Worm (Caenorhabditis elegans): Measurements from ENCODE around the gene pqn-53.

ce11 chrV:12080274-12080673 lies 15.1 kb upstream of the pqn-53 start, which contains the start of gene R07B7.9:
- TF ChIP-seq tbx-8 (GFP tag; optimal IDR thresholded peaks at IDR 0.05) (no peak), unc-39 (tag; optimal IDR thresholded peaks at IDR 0.05) (no peak), nhr-237 (tag; optimal IDR thresholded peaks at IDR 0.05) (no peak), nhr-28 (tag; optimal IDR thresholded peaks at IDR 0.05) (no peak), elt-3 (tag; optimal IDR thresholded peaks at IDR 0.05) (no peak), sem-2 (GFP tag; optimal IDR thresholded peaks at IDR 0.05) (no peak), ztf-11 (tag; optimal IDR thresholded peaks at IDR 0.05) (no peak), unc-62 (GFP tag; optimal IDR thresholded peaks at IDR 0.05) (no peak), drap-1 (GFP tag; optimal IDR thresholded peaks at IDR 0.05) (no peak), mep-1 (tag; optimal IDR thresholded peaks at IDR 0.05) (no peak), pha-4 (tag; optimal IDR thresholded peaks at IDR 0.05) (no peak)
